ENCODE assay signal across 4 worm cellular contexts in genomic region chrIV:14103054-14103453, ce11.
TF ChIP-seq lines count a peak whose summit lies in the region.

Gene F52B11.5 (minus strand): TSS chrIV:14103231.

TF ChIP-seq in whole organism, L2 larva, 48 proteins besides CTCF, POLR2A, EP300 and RAD21 (continues in another document):
- TF ChIP-seq unc-55 (GFP tag; optimal IDR thresholded peaks at IDR 0.05; lab: Kevin White, UChicago): peak; percentile 65
- TF ChIP-seq zag-1 (tag; optimal IDR thresholded peaks at IDR 0.05; lab: Kevin White, UChicago): no peak
- TF ChIP-seq nhr-21 (tag; optimal IDR thresholded peaks at IDR 0.05; lab: Kevin White, UChicago): no peak
- no peak for TF ChIP-seq sma-9 (GFP tag; optimal IDR thresholded peaks at IDR 0.05; lab: Kevin White, UChicago)
- no peak for TF ChIP-seq sma-9 (tag; optimal IDR thresholded peaks at IDR 0.05; lab: Kevin White, UChicago)
- peak; percentile 71 for TF ChIP-seq nhr-129 (tag; optimal IDR thresholded peaks at IDR 0.05; lab: Kevin White, UChicago)
- TF ChIP-seq lin-39 (tag; optimal IDR thresholded peaks at IDR 0.05; lab: Kevin White, UChicago): no peak
- TF ChIP-seq skn-1 (tag; optimal IDR thresholded peaks at IDR 0.05; lab: Kevin White, UChicago): no peak
- TF ChIP-seq dmd-4 (tag; optimal IDR thresholded peaks at IDR 0.05; lab: Kevin White, UChicago): no peak
- TF ChIP-seq gmeb-1 (tag; optimal IDR thresholded peaks at IDR 0.05; lab: Kevin White, UChicago): no peak
- no peak for TF ChIP-seq lin-11 (tag; optimal IDR thresholded peaks at IDR 0.05; lab: Kevin White, UChicago)
- no peak for TF ChIP-seq sem-4 (tag; optimal IDR thresholded peaks at IDR 0.05; lab: Kevin White, UChicago)
- no peak for TF ChIP-seq nhr-12 (tag; optimal IDR thresholded peaks at IDR 0.05; lab: Kevin White, UChicago)
- no peak for TF ChIP-seq snpc-4 (tag; optimal IDR thresholded peaks at IDR 0.05; lab: Kevin White, UChicago)
- TF ChIP-seq aly-2 (tag; optimal IDR thresholded peaks at IDR 0.05; lab: Kevin White, UChicago): no peak
- TF ChIP-seq mbf-1 (tag; optimal IDR thresholded peaks at IDR 0.05; lab: Kevin White, UChicago): no peak
- no peak for TF ChIP-seq alr-1 (tag; optimal IDR thresholded peaks at IDR 0.05; lab: Kevin White, UChicago)
- no peak for TF ChIP-seq nhr-6 (tag; optimal IDR thresholded peaks at IDR 0.05; lab: Kevin White, UChicago)
- no peak for TF ChIP-seq ztf-11 (tag; optimal IDR thresholded peaks at IDR 0.05; lab: Kevin White, UChicago)
- TF ChIP-seq ceh-16 (tag; optimal IDR thresholded peaks at IDR 0.05; lab: Kevin White, UChicago): no peak
- TF ChIP-seq mdl-1 (tag; optimal IDR thresholded peaks at IDR 0.05; lab: Kevin White, UChicago): no peak
- peak; percentile 22 for TF ChIP-seq crh-2 (tag; optimal IDR thresholded peaks at IDR 0.05; lab: Kevin White, UChicago)
- no peak for TF ChIP-seq nhr-10 (tag; optimal IDR thresholded peaks at IDR 0.05; lab: Kevin White, UChicago)
- TF ChIP-seq egl-27 (tag; optimal IDR thresholded peaks at IDR 0.05; lab: Kevin White, UChicago): no peak
- TF ChIP-seq nhr-11 (tag; optimal IDR thresholded peaks at IDR 0.05; lab: Kevin White, UChicago): no peak

TF ChIP-seq in whole organism, L3 larva, 47 proteins besides CTCF, POLR2A, EP300 and RAD21:
- TF ChIP-seq pqm-1 (tag; optimal IDR thresholded peaks at IDR 0.05; lab: Kevin White, UChicago) (peak; percentile 8), ama-1 (optimal IDR thresholded peaks at IDR 0.05; lab: Kevin White, UChicago) (no peak), pha-4 (tag; optimal IDR thresholded peaks at IDR 0.05; lab: Kevin White, UChicago) (peak; percentile 91), elt-2 (tag; optimal IDR thresholded peaks at IDR 0.05; lab: Kevin White, UChicago) (peak; percentile 11), fkh-10 (GFP tag; optimal IDR thresholded peaks at IDR 0.05; lab: Kevin White, UChicago) (no peak), skn-1 (tag; optimal IDR thresholded peaks at IDR 0.05; lab: Kevin White, UChicago) (peak; percentile 3), ztf-11 (tag; optimal IDR thresholded peaks at IDR 0.05; lab: Kevin White, UChicago) (no peak), nhr-237 (tag; optimal IDR thresholded peaks at IDR 0.05; lab: Kevin White, UChicago) (no peak)
TF ChIP-seq in whole organism, L3 larva: peak in this region for 4.

TF ChIP-seq in whole organism, L4 larva, 104 proteins besides CTCF, POLR2A, EP300 and RAD21 (continues in another document):
- TF ChIP-seq Y5F2A.4 (GFP tag; optimal IDR thresholded peaks at IDR 0.05; lab: Kevin White, UChicago): no peak
- TF ChIP-seq nhr-237 (tag; optimal IDR thresholded peaks at IDR 0.05; lab: Kevin White, UChicago): no peak
- no peak for TF ChIP-seq fkh-10 (GFP tag; optimal IDR thresholded peaks at IDR 0.05; lab: Kevin White, UChicago)
- TF ChIP-seq jun-1 (tag; optimal IDR thresholded peaks at IDR 0.05; lab: Kevin White, UChicago): no peak
- no peak for TF ChIP-seq mxl-3 (GFP tag; optimal IDR thresholded peaks at IDR 0.05; lab: Kevin White, UChicago)
- no peak for TF ChIP-seq zfp-2 (tag; optimal IDR thresholded peaks at IDR 0.05; lab: Kevin White, UChicago)
- TF ChIP-seq gei-8 (GFP tag; optimal IDR thresholded peaks at IDR 0.05; lab: Kevin White, UChicago): no peak
- no peak for TF ChIP-seq Y48G9A.11 (GFP tag; IDR thresholded peaks at IDR 0.05; lab: Robert Waterston, UW)
- no peak for TF ChIP-seq madf-9 (GFP tag; conservative IDR thresholded peaks at IDR 0.05; lab: Robert Waterston, UW)
- no peak for TF ChIP-seq lsy-2 (tag; optimal IDR thresholded peaks at IDR 0.05; lab: Kevin White, UChicago)
- no peak for TF ChIP-seq lin-13 (GFP tag; optimal IDR thresholded peaks at IDR 0.05; lab: Kevin White, UChicago)
- no peak for TF ChIP-seq Y105C5A.15 (GFP tag; IDR thresholded peaks at IDR 0.05; lab: Robert Waterston, UW)
- TF ChIP-seq set-16 (GFP tag; IDR thresholded peaks at IDR 0.05; lab: Robert Waterston, UW): no peak
- TF ChIP-seq F44E2.7 (GFP tag; IDR thresholded peaks at IDR 0.05; lab: Robert Waterston, UW): no peak
- TF ChIP-seq daf-8 (GFP tag; IDR thresholded peaks at IDR 0.05; lab: Robert Waterston, UW): no peak
- peak; percentile 43; the same call in 1 of the 2 replicates for TF ChIP-seq lin-38 (GFP tag; IDR thresholded peaks at IDR 0.05; lab: Robert Waterston, UW)
- TF ChIP-seq php-3 (GFP tag; IDR thresholded peaks at IDR 0.05; lab: Robert Waterston, UW): 0 out of 2 replicates have a peak, but pooled peaks have one; percentile 24
- TF ChIP-seq pqm-1 (tag; optimal IDR thresholded peaks at IDR 0.05; lab: Kevin White, UChicago): peak; percentile 37
- no peak for TF ChIP-seq F49E8.2 (tag; optimal IDR thresholded peaks at IDR 0.05; lab: Kevin White, UChicago; ENCODE audit: borderline replicate concordance)
- TF ChIP-seq lin-15B (tag; optimal IDR thresholded peaks at IDR 0.05; lab: Kevin White, UChicago): no peak
- TF ChIP-seq ces-1 (GFP tag; optimal IDR thresholded peaks at IDR 0.05; lab: Kevin White, UChicago): no peak
- TF ChIP-seq ZK337.2 (GFP tag; IDR thresholded peaks at IDR 0.05; lab: Robert Waterston, UW): no peak
- no peak for TF ChIP-seq lin-29 (GFP tag; IDR thresholded peaks at IDR 0.05; lab: Robert Waterston, UW)
- no peak for TF ChIP-seq zip-2 (tag; optimal IDR thresholded peaks at IDR 0.05; lab: Kevin White, UChicago)
- TF ChIP-seq hlh-11 (tag; optimal IDR thresholded peaks at IDR 0.05; lab: Kevin White, UChicago): no peak
- no peak for TF ChIP-seq pha-4 (GFP tag; IDR thresholded peaks at IDR 0.05; lab: Robert Waterston, UW)
- TF ChIP-seq pha-4 (tag; optimal IDR thresholded peaks at IDR 0.05; lab: Kevin White, UChicago): no peak
- TF ChIP-seq F37D6.2 (tag; optimal IDR thresholded peaks at IDR 0.05; lab: Kevin White, UChicago): no peak
- no peak for TF ChIP-seq fos-1 (tag; optimal IDR thresholded peaks at IDR 0.05; lab: Kevin White, UChicago)
- TF ChIP-seq dpl-1 (GFP tag; optimal IDR thresholded peaks at IDR 0.05; lab: Kevin White, UChicago): peak; percentile 26
- no peak for TF ChIP-seq attf-4 (tag; optimal IDR thresholded peaks at IDR 0.05; lab: Kevin White, UChicago)
- no peak for TF ChIP-seq nhr-11 (tag; optimal IDR thresholded peaks at IDR 0.05; lab: Kevin White, UChicago)
- TF ChIP-seq snpc-4 (tag; optimal IDR thresholded peaks at IDR 0.05; lab: Kevin White, UChicago): no peak
- no peak for TF ChIP-seq zfp-3 (GFP tag; conservative IDR thresholded peaks at IDR 0.05; lab: Robert Waterston, UW)

TF ChIP-seq in whole organism, young adult, 124 proteins besides CTCF, POLR2A, EP300 and RAD21:
- TF ChIP-seq C17E4.6 (GFP tag; IDR thresholded peaks at IDR 0.05; lab: Robert Waterston, UW): no peak
- no peak for TF ChIP-seq F57C9.4 (tag; optimal IDR thresholded peaks at IDR 0.05; lab: Kevin White, UChicago)
- TF ChIP-seq cebp-1 (GFP tag; IDR thresholded peaks at IDR 0.05; lab: Robert Waterston, UW): 0 out of 2 replicates have a peak, but pooled peaks have one; percentile 22
- TF ChIP-seq cebp-1 (tag; optimal IDR thresholded peaks at IDR 0.05; lab: Kevin White, UChicago): no peak
- no peak for TF ChIP-seq nfyb-1 (GFP tag; IDR thresholded peaks at IDR 0.05; lab: Robert Waterston, UW)
- TF ChIP-seq pbrm-1 (GFP tag; IDR thresholded peaks at IDR 0.05; lab: Robert Waterston, UW): no peak
- no peak for TF ChIP-seq snpc-4 (GFP tag; optimal IDR thresholded peaks at IDR 0.05; lab: Kevin White, UChicago)
- peak in 1 of 4 experiments; percentile 45 for TF ChIP-seq snpc-4 (tag; optimal IDR thresholded peaks at IDR 0.05; lab: Kevin White, UChicago)
- TF ChIP-seq madf-6 (GFP tag; IDR thresholded peaks at IDR 0.05; lab: Robert Waterston, UW): no peak
- no peak for TF ChIP-seq ztf-26 (tag; optimal IDR thresholded peaks at IDR 0.05; lab: Kevin White, UChicago)
- TF ChIP-seq mes-4 (tag; optimal IDR thresholded peaks at IDR 0.05; lab: Kevin White, UChicago): no peak
- no peak for TF ChIP-seq efl-1 (GFP tag; optimal IDR thresholded peaks at IDR 0.05; lab: Kevin White, UChicago)
- no peak for TF ChIP-seq sea-2 (GFP tag; IDR thresholded peaks at IDR 0.05; lab: Robert Waterston, UW)
- no peak for TF ChIP-seq rpc-1 (optimal IDR thresholded peaks at IDR 0.05; lab: Kevin White, UChicago)
- no peak for TF ChIP-seq rpc-1 (tag; optimal IDR thresholded peaks at IDR 0.05; lab: Kevin White, UChicago)
- TF ChIP-seq madf-3 (GFP tag; IDR thresholded peaks at IDR 0.05; lab: Robert Waterston, UW): no peak
- TF ChIP-seq mcd-1 (GFP tag; IDR thresholded peaks at IDR 0.05; lab: Robert Waterston, UW): peak; percentile 19; the same call in 1 of the 2 replicates
- no peak for TF ChIP-seq F22D6.2 (tag; optimal IDR thresholded peaks at IDR 0.05; lab: Kevin White, UChicago)
- TF ChIP-seq nhr-80 (tag; optimal IDR thresholded peaks at IDR 0.05; lab: Kevin White, UChicago): peak; percentile 19
- TF ChIP-seq B0019.2 (GFP tag; conservative IDR thresholded peaks at IDR 0.05; lab: Robert Waterston, UW): no peak
- no peak for TF ChIP-seq hsf-1 (GFP tag; IDR thresholded peaks at IDR 0.05; lab: Robert Waterston, UW)
- TF ChIP-seq ztf-18 (tag; optimal IDR thresholded peaks at IDR 0.05; lab: Kevin White, UChicago): no peak
- TF ChIP-seq athp-1 (tag; optimal IDR thresholded peaks at IDR 0.05; lab: Kevin White, UChicago): no peak
- no peak for TF ChIP-seq egl-18 (GFP tag; IDR thresholded peaks at IDR 0.05; lab: Robert Waterston, UW)
- TF ChIP-seq Y79H2A.3 (GFP tag; conservative IDR thresholded peaks at IDR 0.05; lab: Robert Waterston, UW): no peak
- TF ChIP-seq attf-5 (GFP tag; optimal IDR thresholded peaks at IDR 0.05; lab: Kevin White, UChicago): peak; percentile 24
